Worm (Caenorhabditis elegans): ENCODE measurements around the gene nhr-254.

DNA sequence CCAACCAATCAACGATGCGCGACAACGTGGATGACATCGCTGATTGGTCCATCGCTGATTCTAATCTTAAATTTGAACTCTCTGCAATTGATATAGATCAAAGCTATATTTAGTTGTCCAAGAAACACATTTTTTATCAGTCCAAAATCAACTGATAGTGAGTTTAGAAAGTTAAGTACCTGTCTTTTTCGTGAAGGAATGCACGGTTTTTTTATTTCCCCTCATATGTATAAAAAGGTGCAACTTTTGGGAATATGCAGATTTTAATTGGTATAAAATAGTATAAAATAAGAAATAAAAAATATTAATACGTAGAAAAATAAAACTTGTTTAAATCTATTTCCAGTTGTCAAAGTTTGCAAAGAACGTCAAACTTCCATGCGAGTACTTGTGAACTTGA, 26.0 kb downstream of the nhr-254 start, which contains the start of gene Y39D8A.1:
- no peak for TF ChIP-seq zag-1 (tag; optimal IDR thresholded peaks at IDR 0.05)
- TF ChIP-seq nhr-12 (tag; optimal IDR thresholded peaks at IDR 0.05) = no peak
- no peak for TF ChIP-seq mdl-1 (tag; optimal IDR thresholded peaks at IDR 0.05)
- TF ChIP-seq gmeb-1 (tag; optimal IDR thresholded peaks at IDR 0.05) = no peak
- TF ChIP-seq ZK546.5 (tag; optimal IDR thresholded peaks at IDR 0.05) = no peak
- TF ChIP-seq ztf-4 (tag; optimal IDR thresholded peaks at IDR 0.05) = no peak
- TF ChIP-seq egl-27 (tag; optimal IDR thresholded peaks at IDR 0.05) = no peak
- TF ChIP-seq nhr-237 (tag; optimal IDR thresholded peaks at IDR 0.05) = no peak
- TF ChIP-seq ama-1 (optimal IDR thresholded peaks at IDR 0.05) = no peak
- no peak for TF ChIP-seq fos-1 (tag; optimal IDR thresholded peaks at IDR 0.05)
- TF ChIP-seq skn-1 (tag; optimal IDR thresholded peaks at IDR 0.05) = no peak
- TF ChIP-seq lin-39 (tag; optimal IDR thresholded peaks at IDR 0.05) = no peak

Data from whole organism, L2 larva.